Fruit fly (Drosophila melanogaster): ENCODE data around the gene CG31321.

Gene CG31321

DNA sequence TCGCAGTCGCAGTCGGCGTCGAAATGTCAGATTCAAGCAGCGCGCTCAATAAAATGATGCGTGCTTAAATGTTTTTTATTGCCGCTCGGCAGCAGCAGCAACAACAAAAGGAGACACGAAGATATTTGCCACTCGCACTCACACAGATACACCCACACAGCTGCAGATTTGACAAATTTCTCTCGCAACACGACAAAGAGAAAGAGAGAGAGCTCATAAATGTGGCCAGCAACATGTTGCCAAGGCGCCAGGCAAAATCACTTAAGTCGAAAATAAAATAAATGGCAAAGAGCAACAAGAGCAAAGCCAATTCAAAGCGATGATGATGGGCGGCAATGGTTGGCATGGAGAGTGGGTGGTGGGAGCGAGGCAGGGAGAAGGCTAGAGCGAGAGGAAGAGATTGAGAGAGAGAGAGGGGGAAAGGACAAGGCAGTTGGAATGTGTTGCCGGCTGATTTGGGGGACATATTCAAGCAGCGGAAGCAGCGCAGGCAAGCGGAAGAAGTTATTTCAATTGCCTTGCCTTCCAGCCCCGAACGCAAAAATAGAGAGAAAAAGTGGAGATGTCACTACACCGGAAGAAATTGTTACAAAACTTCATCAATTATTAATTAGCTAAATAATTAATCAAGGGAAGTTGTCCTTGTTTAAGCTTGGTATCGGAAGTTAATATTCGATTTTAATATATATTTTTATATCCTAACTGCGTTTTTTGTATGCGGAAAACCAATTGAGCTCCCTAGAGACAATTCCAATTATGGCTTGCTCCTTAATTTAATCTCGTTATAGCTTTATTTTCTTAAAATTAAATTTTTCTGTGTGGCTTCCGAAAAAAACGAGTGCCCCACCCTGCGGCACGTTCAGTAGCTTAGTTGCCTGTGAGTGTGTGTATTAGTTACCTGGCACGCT, 36.9 kb downstream of the CG31321 start:
- TF ChIP-seq CG8478 (optimal IDR thresholded peaks at IDR 0.05) (no peak), CTCF (optimal IDR thresholded peaks at IDR 0.05) (no peak)

DNA sequence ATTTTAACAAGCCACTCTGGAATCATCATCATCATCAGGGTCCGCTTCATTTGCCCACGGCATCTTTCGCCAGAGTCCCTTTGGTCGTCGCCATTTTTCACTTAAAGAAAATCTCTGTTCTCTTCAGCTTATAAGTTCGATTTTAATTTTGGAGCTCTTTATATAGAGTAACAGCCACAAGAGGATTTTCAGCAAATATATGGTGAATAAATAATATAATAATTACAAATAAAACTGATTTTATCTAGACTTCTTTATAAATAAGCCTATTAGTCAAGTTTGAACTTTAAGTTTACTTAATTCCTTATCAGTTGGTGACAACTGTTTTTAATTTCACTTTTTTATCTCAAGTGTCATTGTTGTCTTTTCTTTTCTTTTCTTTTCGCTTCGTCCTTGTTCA, 38.3 kb downstream of the CG31321 start:
- TF ChIP-seq CG8478 (optimal IDR thresholded peaks at IDR 0.05) (no peak), CTCF (optimal IDR thresholded peaks at IDR 0.05) (no peak)

DNA sequence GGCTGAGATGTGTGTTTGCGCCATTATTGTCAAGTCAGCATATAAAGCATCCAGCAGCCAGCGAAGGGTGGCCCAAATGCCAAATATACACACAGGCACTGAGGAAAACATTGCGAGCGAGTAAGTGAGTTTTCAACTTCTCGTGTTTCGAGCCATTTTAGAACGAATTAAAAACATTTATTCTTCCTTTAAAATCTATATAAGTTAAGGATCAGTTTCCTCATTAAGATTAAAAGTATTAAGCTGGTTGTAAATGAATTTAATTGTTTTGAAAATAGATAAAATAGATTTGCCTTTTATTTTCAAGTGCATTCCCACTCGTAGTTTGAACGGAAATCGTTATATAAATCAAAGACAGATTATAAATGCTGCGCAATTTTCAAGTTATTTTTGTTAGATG, 41.3 kb downstream of the CG31321 start:
- no peak for TF ChIP-seq CTCF (optimal IDR thresholded peaks at IDR 0.05)
- TF ChIP-seq CG8478 (optimal IDR thresholded peaks at IDR 0.05) = no peak

dm6 chr3R:14353733-14354152, 43.6 kb downstream of the CG31321 start:
- TF ChIP-seq CG8478 (optimal IDR thresholded peaks at IDR 0.05) (no peak), CTCF (optimal IDR thresholded peaks at IDR 0.05) (no peak)

dm6 chr3R:14354599-14354998, 44.4 kb downstream of the CG31321 start:
- TF ChIP-seq CTCF (optimal IDR thresholded peaks at IDR 0.05) (no peak), CG8478 (optimal IDR thresholded peaks at IDR 0.05) (no peak)

- no peak for TF ChIP-seq CG8478 (optimal IDR thresholded peaks at IDR 0.05)
- no peak for TF ChIP-seq CTCF (optimal IDR thresholded peaks at IDR 0.05)
Observed at dm6 chr3R:14356619-14357018, 46.5 kb downstream of the CG31321 start.

dm6 chr3R:14357405-14357804, 47.2 kb downstream of the CG31321 start:
- no peak for TF ChIP-seq CG8478 (optimal IDR thresholded peaks at IDR 0.05)
- TF ChIP-seq CTCF (optimal IDR thresholded peaks at IDR 0.05) = no peak

DNA sequence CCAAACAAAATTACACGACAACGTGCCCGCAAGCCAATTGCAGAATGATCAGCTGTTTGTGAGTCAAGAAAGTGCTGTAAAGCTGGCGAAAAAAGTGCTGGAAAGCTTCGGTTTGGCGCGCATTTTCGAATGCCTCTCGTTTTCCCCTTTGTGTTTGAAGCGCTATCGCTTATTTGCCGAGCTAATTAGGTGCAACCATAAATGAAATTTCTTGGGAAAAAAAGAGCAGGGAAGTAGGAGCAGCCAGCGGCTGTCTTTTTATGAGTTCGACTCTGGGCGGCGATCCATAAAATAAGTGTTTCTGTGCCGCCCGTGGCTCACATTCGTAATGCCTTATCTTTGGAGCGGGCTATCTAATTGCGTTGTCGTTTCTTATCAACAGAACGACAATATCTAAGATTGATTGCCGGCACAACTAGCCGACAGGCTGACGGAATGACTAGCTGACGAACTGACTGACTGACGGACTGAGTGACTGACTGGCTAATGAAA, 51.6 kb downstream of the CG31321 start, which contains the start of gene Dnaaf5:
Gene Dnaaf5, minus strand, starts transcription at position 46 of the 492 bp plus-strand sequence.
- TF ChIP-seq CTCF (optimal IDR thresholded peaks at IDR 0.05) (no peak), CG8478 (optimal IDR thresholded peaks at IDR 0.05) (no peak)

DNA sequence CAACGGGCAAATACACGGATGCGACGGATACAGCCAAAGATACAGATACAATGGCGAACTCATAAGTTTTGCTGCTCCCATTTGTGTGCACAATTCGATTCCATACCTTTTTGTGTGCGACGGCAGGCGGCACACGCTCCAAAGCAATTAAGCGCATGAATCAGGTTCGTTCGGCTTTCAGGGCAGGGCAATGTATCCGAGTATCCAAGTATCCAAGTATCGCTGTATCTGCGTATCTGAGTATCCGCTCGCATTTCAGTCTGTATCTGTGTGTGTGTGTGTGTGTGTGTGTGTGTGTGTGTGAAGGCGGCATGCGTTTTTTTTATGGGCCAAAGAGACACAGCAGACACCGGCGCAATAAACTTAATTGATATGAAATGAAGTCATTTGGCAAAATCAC, 53.0 kb downstream of the CG31321 start:
- no peak for TF ChIP-seq CTCF (optimal IDR thresholded peaks at IDR 0.05)
- TF ChIP-seq CG8478 (optimal IDR thresholded peaks at IDR 0.05) = no peak

Measured in S2 (cell line).